Worm (Caenorhabditis elegans) whole organism, L1 larva: ENCODE results near the gene srx-21.

ENCODE experiments used
- C16A3.4 ChIP-seq: fragments of 150-350 bp; optimal IDR thresholded peaks from 2 replicates; lab custom pipeline; 2014; ENCODE audit warnings: missing biosample characterization, missing genetic modification characterization
- blmp-1 ChIP-seq: fragments of 150-350 bp; optimal IDR thresholded peaks from 2 replicates; lab custom pipeline; 2014; ENCODE audit warnings: missing biosample characterization, missing genetic modification characterization
- dpl-1 ChIP-seq, 3 experiments: fragments of 150-350 bp in 2 of 3; sonication (generic microtip) in 1 of 3; optimal IDR thresholded peaks; 2 replicates each; lab custom pipeline; 2014 to 2017; ENCODE audit warnings: missing biosample characterization in 3 of 3, missing genetic modification characterization in 3 of 3, missing genetic modification reagents in 3 of 3
- elt-3 ChIP-seq, 6 experiments: fragments of 150-350 bp in 1 of 6; sonication (generic microtip); optimal IDR thresholded peaks; 2 replicates each; lab custom pipeline; 2017 to 2018; ENCODE audit warnings: missing biosample characterization in 6 of 6, missing genetic modification characterization in 6 of 6, inconsistent platforms in 1 of 6
- nhr-20 ChIP-seq: sonication (generic microtip); optimal IDR thresholded peaks from 2 replicates; lab custom pipeline; 2016; ENCODE audit warnings: mild to moderate bottlenecking, missing genetic modification characterization, missing compliant biosample characterization
- nhr-85 ChIP-seq: sonication (generic microtip); peaks from one replicate; lab custom pipeline; 2016; ENCODE audit warnings: missing genetic modification characterization, inconsistent platforms, missing compliant biosample characterization
- snu-23 ChIP-seq: sonication (generic microtip); optimal IDR thresholded peaks from 2 replicates; lab custom pipeline; 2016; ENCODE audit warnings: missing genetic modification characterization, missing compliant biosample characterization
- unc-98 ChIP-seq: fragments of 200-800 bp; sonication (Bioruptor generic); IDR thresholded peaks from 2 replicates; pipeline ENCODE4 v1.3.6; 2022; ENCODE audit warnings: missing genetic modification characterization, missing compliant biosample characterization

Gene srx-21

DNA sequence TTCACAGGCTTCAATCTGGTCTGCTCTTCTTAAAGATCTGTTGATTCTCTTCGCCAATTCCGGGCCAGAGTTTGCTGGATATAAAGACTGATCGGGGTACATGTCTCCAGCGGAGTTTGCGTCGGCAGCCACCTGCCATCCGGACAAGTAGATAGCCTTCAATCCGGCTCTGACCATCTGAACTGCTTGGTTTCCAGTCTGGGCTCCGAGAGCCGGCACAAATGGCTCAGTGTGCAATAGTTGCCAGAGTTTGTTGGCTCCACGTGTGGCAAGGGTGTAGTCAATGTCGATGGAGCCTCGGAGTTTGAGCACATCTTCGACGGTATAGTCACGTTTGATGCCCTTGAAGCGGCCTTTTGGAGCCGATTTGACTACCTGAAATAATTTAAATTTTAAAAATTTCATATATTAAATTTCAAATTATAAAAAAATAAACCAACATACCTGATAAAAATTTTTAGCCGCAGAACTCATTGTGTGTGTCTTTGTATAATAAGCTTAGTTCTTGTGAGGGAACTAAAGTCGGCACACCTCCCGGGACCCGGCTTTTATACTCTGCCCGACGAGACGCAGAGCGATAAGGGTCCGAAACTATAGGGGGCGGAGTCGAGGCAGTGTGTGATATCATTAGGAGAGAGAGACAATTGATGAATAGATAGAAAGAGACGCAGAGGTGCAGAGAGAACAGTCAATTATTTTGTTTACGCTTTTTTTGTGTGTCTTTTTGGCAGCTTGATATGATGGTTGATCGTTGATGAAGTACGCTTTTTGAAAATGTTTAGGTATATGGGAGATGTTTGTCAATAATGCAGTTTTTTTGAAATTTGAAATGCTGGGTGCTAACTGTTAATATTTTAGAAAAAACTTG is 50.9 kb downstream of the srx-21 start, which contains the start of the genes icl-1 and srh-2 (continued):
- TF ChIP-seq snu-23 (peak; percentile 82), elt-3 (tag; optimal IDR thresholded peaks at IDR 0.05; lab: Kevin White, UChicago) (peak in 2 of 6 experiments; percentile 29 to 80), unc-98 (GFP tag; lab: Robert Waterston, UW) (no peak), dpl-1 (GFP tag; optimal IDR thresholded peaks at IDR 0.05; lab: Kevin White, UChicago) (peak in 2 of 3 experiments; percentile 19 to 26), C16A3.4 (tag; lab: Kevin White, UChicago) (peak; percentile 74), blmp-1 (tag; lab: Kevin White, UChicago) (peak; percentile 17), nhr-85 (tag; lab: Kevin White, UChicago) (peak; percentile 92), nhr-20 (peak; percentile 85)
